Worm (Caenorhabditis elegans): Measurements from ENCODE around the gene cyn-17.

DNA sequence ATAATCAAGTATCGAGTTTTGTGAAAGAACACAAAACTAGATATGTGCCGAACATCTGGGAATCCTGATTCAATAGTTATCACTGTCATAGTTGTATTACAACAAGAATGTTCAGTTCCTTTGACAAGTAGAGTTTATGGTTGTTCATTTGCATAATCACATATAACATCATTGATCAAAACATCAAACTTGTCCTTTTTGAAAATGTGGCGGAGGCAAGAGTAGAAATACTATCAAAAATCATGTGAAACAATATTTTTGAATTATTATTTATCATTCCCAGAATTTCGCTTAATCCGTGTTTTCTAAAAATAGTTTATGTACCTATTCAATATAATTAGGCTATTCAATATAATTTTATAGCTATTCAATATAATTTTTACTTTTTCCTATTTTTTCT, 14.1 kb upstream of the cyn-17 start, which contains the start of gene F44E7.7:
- TF ChIP-seq ceh-82 (tag; optimal IDR thresholded peaks at IDR 0.05) (no peak), unc-62 (GFP tag; optimal IDR thresholded peaks at IDR 0.05 in 1 of 2) (no peak), unc-62 (tag; optimal IDR thresholded peaks at IDR 0.05) (no peak), lir-3 (tag; optimal IDR thresholded peaks at IDR 0.05) (no peak), aly-2 (tag; optimal IDR thresholded peaks at IDR 0.05) (no peak), nhr-76 (tag; optimal IDR thresholded peaks at IDR 0.05) (no peak), cey-2 (tag; optimal IDR thresholded peaks at IDR 0.05; ENCODE audit: borderline replicate concordance, insufficient read depth) (no peak), ama-1 (optimal IDR thresholded peaks at IDR 0.05) (no peak), nhr-10 (tag; optimal IDR thresholded peaks at IDR 0.05) (no peak), ZK546.5 (tag; optimal IDR thresholded peaks at IDR 0.05) (no peak), nhr-237 (tag; optimal IDR thresholded peaks at IDR 0.05) (no peak), madf-5 (GFP tag; IDR thresholded peaks at IDR 0.05) (no peak)

Data from whole organism, L4 larva.